Fruit fly (Drosophila melanogaster) whole organism, prepupa: ENCODE measurements around the gene Nedd4.

Experiments used
- Blimp-1 ChIP-seq: fragments of 200-800 bp; sonication (Bioruptor generic); optimal IDR thresholded peaks from 3 replicates; lab custom pipeline; 2017; ENCODE audit warnings: missing biosample characterization, missing genetic modification characterization, mild to moderate bottlenecking, moderate library complexity, missing genetic modification reagents
- CG10631 ChIP-seq: fragments of 200-800 bp; sonication (Bioruptor generic); optimal IDR thresholded peaks from 2 replicates; lab custom pipeline; 2016; ENCODE audit warnings: missing biosample characterization, missing genetic modification characterization
- CG11294 ChIP-seq: fragments of 200-800 bp; sonication (Bioruptor generic); IDR thresholded peaks from 2 replicates; pipeline ENCODE4 v1.3.6; 2022; ENCODE audit warnings: missing biosample characterization, missing genetic modification characterization
- CG11762 ChIP-seq: fragments of 200-800 bp; sonication (Bioruptor generic); optimal IDR thresholded peaks from 3 replicates; lab custom pipeline; 2016; ENCODE audit warnings: missing biosample characterization, missing genetic modification characterization; ENCODE audit not compliant: insufficient read depth
- CG11902 ChIP-seq: fragments of 200-800 bp; sonication (Bioruptor generic); optimal IDR thresholded peaks from 3 replicates; lab custom pipeline; 2016; ENCODE audit warnings: missing biosample characterization, missing genetic modification characterization
- CG15336 ChIP-seq: fragments of 200-800 bp; sonication (Bioruptor generic); IDR thresholded peaks from 2 replicates; pipeline ENCODE4 v1.3.6; 2022; ENCODE audit warnings: missing biosample characterization, missing genetic modification characterization
- CG1621 ChIP-seq: fragments of 200-800 bp; sonication (Bioruptor generic); optimal IDR thresholded peaks from 3 replicates; lab custom pipeline; 2018; ENCODE audit warnings: missing biosample characterization, mild to moderate bottlenecking, missing genetic modification characterization
- CG16779 ChIP-seq: fragments of 200-800 bp; sonication (Bioruptor generic); optimal IDR thresholded peaks from 3 replicates; lab custom pipeline; 2017; ENCODE audit warnings: missing biosample characterization, mild to moderate bottlenecking, missing genetic modification characterization
- CG3032 ChIP-seq: fragments of 200-800 bp; optimal IDR thresholded peaks from 2 replicates; lab custom pipeline; 2019; ENCODE audit warnings: missing biosample characterization, mild to moderate bottlenecking, missing genetic modification characterization, moderate library complexity
- CG31627 ChIP-seq: fragments of 200-800 bp; sonication (Bioruptor generic); optimal IDR thresholded peaks from 3 replicates; lab custom pipeline; 2016; ENCODE audit warnings: missing biosample characterization, missing genetic modification characterization
- CG34406 ChIP-seq: fragments of 200-800 bp; sonication (Bioruptor generic); optimal IDR thresholded peaks from 3 replicates; lab custom pipeline; 2016; ENCODE audit warnings: missing biosample characterization, missing genetic modification characterization
- CG3919 ChIP-seq: fragments of 200-800 bp; sonication (Bioruptor generic); optimal IDR thresholded peaks from 3 replicates; lab custom pipeline; 2016; ENCODE audit warnings: missing biosample characterization, missing genetic modification characterization
- CG4318 ChIP-seq: fragments of 200-800 bp; sonication (Bioruptor generic); optimal IDR thresholded peaks from 3 replicates; lab custom pipeline; 2017; ENCODE audit warnings: missing biosample characterization, mild to moderate bottlenecking, missing genetic modification characterization
- CG6808 ChIP-seq: fragments of 200-800 bp; sonication (Bioruptor generic); optimal IDR thresholded peaks from 3 replicates; lab custom pipeline; 2017; ENCODE audit warnings: missing biosample characterization, missing genetic modification characterization, mild to moderate bottlenecking, moderate library complexity, missing genetic modification reagents
- CG7368 ChIP-seq: fragments of 200-800 bp; sonication (Bioruptor generic); optimal IDR thresholded peaks from 3 replicates; lab custom pipeline; 2016; ENCODE audit warnings: missing biosample characterization, missing genetic modification characterization
- CG8319 ChIP-seq: fragments of 200-800 bp; sonication (Bioruptor generic); optimal IDR thresholded peaks from 3 replicates; lab custom pipeline; 2016; ENCODE audit warnings: missing biosample characterization, missing genetic modification characterization
- CG8632 ChIP-seq: fragments of 200-800 bp; sonication (Bioruptor generic); optimal IDR thresholded peaks from 3 replicates; lab custom pipeline; 2016; ENCODE audit warnings: missing biosample characterization, missing genetic modification characterization
- Eip75B ChIP-seq: fragments of 200-800 bp; sonication (Bioruptor generic); optimal IDR thresholded peaks from 3 replicates; lab custom pipeline; 2016; ENCODE audit warnings: missing biosample characterization, missing genetic modification characterization
- Eip78C ChIP-seq: fragments of 200-800 bp; sonication (Bioruptor generic); peaks from one replicate; lab custom pipeline; 2016; ENCODE audit warnings: missing biosample characterization, missing genetic modification characterization
- Eip93F ChIP-seq: fragments of 200-800 bp; sonication (Bioruptor generic); optimal IDR thresholded peaks from 2 replicates; lab custom pipeline; 2016; ENCODE audit warnings: missing biosample characterization, mild to moderate bottlenecking, missing genetic modification characterization
- Ets21C ChIP-seq: fragments of 200-800 bp; sonication (Bioruptor generic); optimal IDR thresholded peaks from 3 replicates; lab custom pipeline; 2016; ENCODE audit warnings: missing biosample characterization, missing genetic modification characterization
- Hr38 ChIP-seq: sonication (Bioruptor generic); optimal IDR thresholded peaks from 2 replicates; lab custom pipeline; 2016; ENCODE audit warnings: missing biosample characterization, missing genetic modification characterization
- Hr39 ChIP-seq: fragments of 200-800 bp; sonication (Bioruptor generic); optimal IDR thresholded peaks from 2 replicates; lab custom pipeline; 2016; ENCODE audit warnings: missing biosample characterization, missing genetic modification characterization
- Hr4 ChIP-seq: fragments of 200-800 bp; sonication (Bioruptor generic); optimal IDR thresholded peaks from 3 replicates; lab custom pipeline; 2016; ENCODE audit warnings: missing biosample characterization, missing genetic modification characterization
- Lpt ChIP-seq: fragments of 200-800 bp; sonication (Bioruptor generic); optimal IDR thresholded peaks from 3 replicates; lab custom pipeline; 2016; ENCODE audit warnings: missing biosample characterization, missing genetic modification characterization
- OdsH ChIP-seq: fragments of 200-800 bp; sonication (Bioruptor generic); optimal IDR thresholded peaks from 3 replicates; lab custom pipeline; 2016; ENCODE audit warnings: missing biosample characterization, missing genetic modification characterization
- Sox15 ChIP-seq: fragments of 200-800 bp; sonication (Bioruptor generic); optimal IDR thresholded peaks from 3 replicates; lab custom pipeline; 2016; ENCODE audit warnings: missing biosample characterization, missing genetic modification characterization
- acj6 ChIP-seq: fragments of 200-800 bp; sonication (Bioruptor generic); optimal IDR thresholded peaks from 3 replicates; lab custom pipeline; 2016; ENCODE audit warnings: missing biosample characterization, missing genetic modification characterization
- cyc ChIP-seq: fragments of 200-800 bp; sonication (Bioruptor generic); optimal IDR thresholded peaks from 3 replicates; lab custom pipeline; 2016; ENCODE audit warnings: missing biosample characterization, missing genetic modification characterization
- dac ChIP-seq: fragments of 200-800 bp; sonication (Bioruptor generic); optimal IDR thresholded peaks from 2 replicates; lab custom pipeline; 2017; ENCODE audit warnings: missing biosample characterization, mild to moderate bottlenecking, missing genetic modification characterization
- dsx ChIP-seq: fragments of 200-800 bp; optimal IDR thresholded peaks from 3 replicates; lab custom pipeline; 2019; ENCODE audit warnings: missing biosample characterization, mild to moderate bottlenecking, missing genetic modification characterization, moderate library complexity; ENCODE audit not compliant: poor library complexity, severe bottlenecking
- fd59A ChIP-seq: fragments of 200-800 bp; sonication (Bioruptor generic); optimal IDR thresholded peaks from 2 replicates; lab custom pipeline; 2017; ENCODE audit warnings: missing biosample characterization, mild to moderate bottlenecking, missing genetic modification characterization, missing genetic modification reagents
- fd85E ChIP-seq: fragments of 200-800 bp; sonication (Bioruptor generic); optimal IDR thresholded peaks from 3 replicates; lab custom pipeline; 2016; ENCODE audit warnings: missing biosample characterization, missing genetic modification characterization
- fkh ChIP-seq: fragments of 200-800 bp; sonication (Bioruptor generic); optimal IDR thresholded peaks from 3 replicates; lab custom pipeline; 2017; ENCODE audit warnings: missing biosample characterization, mild to moderate bottlenecking, missing genetic modification characterization, moderate library complexity
- lz ChIP-seq: fragments of 200-800 bp; sonication (Bioruptor generic); optimal IDR thresholded peaks from 3 replicates; lab custom pipeline; 2016; ENCODE audit warnings: missing biosample characterization, missing genetic modification characterization
- net ChIP-seq: fragments of 200-800 bp; sonication (Bioruptor generic); optimal IDR thresholded peaks from 3 replicates; lab custom pipeline; 2016; ENCODE audit warnings: missing biosample characterization, missing genetic modification characterization
- pdm3 ChIP-seq: fragments of 200-800 bp; sonication (Bioruptor generic); optimal IDR thresholded peaks from 3 replicates; lab custom pipeline; 2016; ENCODE audit warnings: missing biosample characterization, missing genetic modification characterization
- salr ChIP-seq, 2 experiments: fragments of 200-800 bp; sonication (Bioruptor generic); optimal IDR thresholded peaks; 3 replicates each; lab custom pipeline; 2016 to 2018; ENCODE audit warnings: missing biosample characterization in 2 of 2, missing genetic modification characterization in 2 of 2, mild to moderate bottlenecking in 1 of 2
- spab ChIP-seq: fragments of 200-800 bp; sonication (Bioruptor generic); optimal IDR thresholded peaks from 2 replicates; lab custom pipeline; 2017; ENCODE audit warnings: missing biosample characterization, mild to moderate bottlenecking, missing genetic modification characterization, missing genetic modification reagents
- ss ChIP-seq, 2 experiments: fragments of 200-800 bp; sonication (Bioruptor generic); optimal IDR thresholded peaks; 2 replicates in 1 of 2; 3 replicates in 1 of 2; lab custom pipeline; 2017 to 2018; ENCODE audit warnings: mild to moderate bottlenecking in 2 of 2, missing biosample characterization in 2 of 2, missing genetic modification characterization in 2 of 2, moderate library complexity in 1 of 2
- svp ChIP-seq: fragments of 200-800 bp; sonication (Bioruptor generic); peaks from one replicate; lab custom pipeline; 2016; ENCODE audit warnings: missing biosample characterization, missing genetic modification characterization
- topi ChIP-seq: fragments of 200-800 bp; sonication (Bioruptor generic); optimal IDR thresholded peaks from 3 replicates; lab custom pipeline; 2016; ENCODE audit warnings: missing biosample characterization, missing genetic modification characterization

Nedd4 gene

DNA sequence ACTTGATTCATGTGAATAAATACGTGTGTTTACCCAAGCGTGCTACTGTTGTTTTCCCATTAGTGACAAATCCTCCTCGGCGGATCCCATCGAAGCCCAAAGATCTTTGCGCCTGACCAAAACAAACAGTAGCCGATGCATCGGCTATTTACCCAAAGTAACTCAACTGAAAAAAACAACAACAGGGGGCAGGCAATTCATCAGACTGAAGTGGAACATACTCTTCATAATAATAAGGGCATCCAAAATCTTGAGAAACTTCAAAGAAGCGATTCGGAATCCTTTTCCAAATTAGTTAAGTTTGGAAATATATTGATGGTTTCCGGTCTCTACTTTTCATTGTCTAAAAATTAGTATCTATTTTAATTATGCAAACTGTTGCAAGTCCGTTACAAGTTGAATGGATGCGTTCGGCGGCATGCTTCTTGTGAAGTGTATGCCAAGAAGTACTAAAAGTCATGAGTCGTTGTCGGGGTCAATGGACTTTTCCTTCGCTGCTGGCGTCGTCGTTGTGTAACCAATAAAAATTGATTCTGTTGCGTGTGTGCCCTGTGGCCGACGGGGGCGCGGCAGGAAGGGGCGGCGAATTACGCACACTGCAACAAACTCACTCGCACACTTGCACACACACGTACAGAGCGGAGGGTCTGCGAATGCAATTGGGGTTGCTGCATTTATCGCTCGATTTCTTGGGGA is 34.5 kb upstream of the Nedd4 start (continued):
- TF ChIP-seq Sox15 (peak; percentile 48), dac (no peak), CG15336 (GFP tag; lab: Robert Waterston, UW) (peak; percentile 23; the same call in 1 of the 2 replicates), CG11902 (GFP tag; lab: Kevin White, UChicago) (peak; percentile 61), CG7368 (GFP tag; lab: Kevin White, UChicago) (peak; percentile 67), Eip78C (GFP tag; lab: Kevin White, UChicago) (peak; percentile 94), Eip75B (GFP tag; lab: Kevin White, UChicago) (peak; percentile 67), dsx (peak; percentile 43), topi (peak; percentile 83), lz (peak; percentile 64), CG1621 (tag; lab: Kevin White, UChicago) (peak; percentile 28), ss (GFP tag; optimal IDR thresholded peaks at IDR 0.05; lab: Kevin White, UChicago) (peak; percentile 60 to 96), spab (GFP tag; lab: Kevin White, UChicago) (peak; percentile 63), fd85E (GFP tag; lab: Kevin White, UChicago) (no peak), CG3919 (GFP tag; lab: Kevin White, UChicago) (peak; percentile 71), CG10631 (peak; percentile 44), pdm3 (GFP tag; lab: Kevin White, UChicago) (peak; percentile 77), salr (GFP tag; optimal IDR thresholded peaks at IDR 0.05; lab: Kevin White, UChicago) (peak; percentile 26 to 31), CG8319 (GFP tag; lab: Kevin White, UChicago) (peak; percentile 56), acj6 (GFP tag; lab: Kevin White, UChicago) (peak; percentile 75), Lpt (GFP tag; lab: Kevin White, UChicago) (no peak), net (GFP tag; lab: Kevin White, UChicago) (peak; percentile 49), CG8632 (peak; percentile 55), svp (GFP tag; lab: Kevin White, UChicago) (peak; percentile 95), CG34406 (GFP tag; lab: Kevin White, UChicago) (peak; percentile 68), Ets21C (peak; percentile 69), Hr4 (peak; percentile 54), cyc (GFP tag; lab: Kevin White, UChicago) (peak; percentile 78), CG16779 (tag; lab: Kevin White, UChicago) (peak; percentile 20), CG6808 (GFP tag; lab: Kevin White, UChicago) (peak; percentile 70), fkh (GFP tag; lab: Kevin White, UChicago) (peak; percentile 61), Blimp-1 (GFP tag; lab: Kevin White, UChicago) (peak; percentile 61), Hr38 (GFP tag; lab: Kevin White, UChicago) (no peak), CG11762 (GFP tag; lab: Kevin White, UChicago) (peak; percentile 38), CG31627 (peak; percentile 84), Eip93F (peak; percentile 41), Hr39 (GFP tag; lab: Kevin White, UChicago) (peak; percentile 83)

dm6 chr3L:17496012-17496411 is 33.9 kb upstream of the Nedd4 start:
- no peak for TF ChIP-seq acj6 (GFP tag; lab: Kevin White, UChicago)
- TF ChIP-seq CG3032 (tag; lab: Kevin White, UChicago): no peak
- no peak for TF ChIP-seq OdsH (GFP tag; lab: Kevin White, UChicago)
- no peak for TF ChIP-seq CG3919 (GFP tag; lab: Kevin White, UChicago)
- TF ChIP-seq CG4318 (GFP tag; lab: Kevin White, UChicago): no peak
- TF ChIP-seq fd59A: no peak
- no peak for TF ChIP-seq CG11294 (GFP tag; lab: Robert Waterston, UW)
- no peak for TF ChIP-seq fd85E (GFP tag; lab: Kevin White, UChicago)
- TF ChIP-seq net (GFP tag; lab: Kevin White, UChicago): no peak
- TF ChIP-seq, all 60 proteins: peak for 0
